Worm (Caenorhabditis elegans) whole organism, midembryonic: ENCODE results near the gene abcf-3.

Experiments used
- T22C8.4 ChIP-seq: fragments of 200-800 bp; sonication (Bioruptor generic); IDR thresholded peaks from 2 replicates; pipeline ENCODE4 v1.3.6; 2022; ENCODE audit warnings: missing genetic modification characterization, missing compliant biosample characterization
- flt-1 ChIP-seq: fragments of 200-800 bp; sonication (Bioruptor generic); IDR thresholded peaks from 2 replicates; pipeline ENCODE4 v1.3.6; 2022; ENCODE audit warnings: missing genetic modification characterization, missing compliant biosample characterization
- ref-1 ChIP-seq: fragments of 200-800 bp; sonication (Bioruptor generic); conservative IDR thresholded peaks from 2 replicates; pipeline ENCODE4 v1.3.6; 2022; ENCODE audit warnings: missing genetic modification reagents, missing genetic modification characterization, missing compliant biosample characterization
- tab-1 ChIP-seq: fragments of 200-800 bp; sonication (Bioruptor generic); IDR thresholded peaks from 2 replicates; pipeline ENCODE4 v1.3.6; 2022; ENCODE audit warnings: missing genetic modification characterization, missing compliant biosample characterization
- ztf-29 ChIP-seq: fragments of 200-800 bp; sonication (Bioruptor generic); IDR thresholded peaks from 2 replicates; pipeline ENCODE4 v1.3.6; 2022; ENCODE audit warnings: missing genetic modification reagents, missing genetic modification characterization, missing compliant biosample characterization

ce11 chrIII:6176761-6177160 lies 3.6 kb downstream of the abcf-3 start, which contains the start of gene F42A10.6:
- TF ChIP-seq tab-1 (GFP tag; lab: Robert Waterston, UW) (no peak), flt-1 (no peak), ref-1 (GFP tag; lab: Robert Waterston, UW) (no peak), T22C8.4 (no peak), ztf-29 (GFP tag; lab: Robert Waterston, UW) (no peak)
